Fruit fly (Drosophila melanogaster) Kc167 (cell line): ENCODE measurements around the gene Ugt36D1.

Experiments
- Myc ChIP-seq: fragments of >200 bp; optimal IDR thresholded peaks from 2 replicates; lab custom pipeline; 2017; ENCODE audit warnings: missing external identifiers
- Sin3A ChIP-seq: fragments of >200 bp; optimal IDR thresholded peaks from 2 replicates; lab custom pipeline; 2018; ENCODE audit warnings: missing external identifiers
- h ChIP-seq: fragments of >200 bp; optimal IDR thresholded peaks from 3 replicates; lab custom pipeline; 2018; ENCODE audit warnings: missing external identifiers
- psq ChIP-seq: fragments of >200 bp; optimal IDR thresholded peaks from 2 replicates; lab custom pipeline; 2017; ENCODE audit warnings: missing external identifiers
- ttk ChIP-seq: sonication (Bioruptor generic); optimal IDR thresholded peaks from 2 replicates; lab custom pipeline; 2017; ENCODE audit warnings: missing external identifiers

DNA sequence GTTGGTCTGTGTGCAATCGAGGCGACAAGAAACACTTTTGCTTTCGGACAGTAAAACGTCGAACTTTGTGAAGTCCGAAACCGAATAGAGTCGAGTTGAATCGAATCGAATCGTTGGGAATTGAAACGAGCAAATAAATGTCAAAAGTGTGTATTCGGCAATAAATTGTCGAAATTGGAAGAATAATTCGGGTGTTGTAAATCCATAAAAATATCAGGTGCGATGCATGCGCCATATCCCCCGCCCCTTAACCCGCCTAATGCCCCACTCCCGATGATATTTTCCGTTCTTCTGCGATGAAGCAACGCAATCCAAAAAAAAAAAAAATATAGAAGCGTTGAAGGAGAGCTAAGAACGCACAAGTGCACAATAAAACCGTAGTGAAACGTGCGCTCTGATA is 34.4 kb upstream of the Ugt36D1 start:
- TF ChIP-seq h (lab: Kevin White, UChicago): no peak
- TF ChIP-seq Sin3A (lab: Kevin White, UChicago): no peak
- TF ChIP-seq psq (lab: Kevin White, UChicago): no peak
- TF ChIP-seq Myc (lab: Kevin White, UChicago): no peak
- no peak for TF ChIP-seq ttk (lab: Kevin White, UChicago)
